Worm (Caenorhabditis elegans) whole organism, early embryonic: ENCODE measurements around the gene ctps-1.

Experiments used
- B0310.2 ChIP-seq: sonication (generic microtip); optimal IDR thresholded peaks from 2 replicates; lab custom pipeline; 2016; ENCODE audit warnings: mild to moderate bottlenecking, missing genetic modification characterization, missing compliant biosample characterization
- F13C5.2 ChIP-seq: sonication (generic microtip); optimal IDR thresholded peaks from 2 replicates; lab custom pipeline; 2017; ENCODE audit warnings: mild to moderate bottlenecking, missing genetic modification characterization, inconsistent platforms, missing compliant biosample characterization
- aly-1 ChIP-seq: sonication (generic microtip); optimal IDR thresholded peaks from 2 replicates; lab custom pipeline; 2016; ENCODE audit warnings: missing genetic modification characterization, missing compliant biosample characterization
- ama-1 ChIP-seq: fragments of 150-350 bp; optimal IDR thresholded peaks from 2 replicates; lab custom pipeline; 2014
- ceh-13 ChIP-seq: fragments of 200-800 bp; sonication (Bioruptor generic); optimal IDR thresholded peaks from 2 replicates; lab custom pipeline; 2018; ENCODE audit warnings: mild to moderate bottlenecking, missing genetic modification characterization, missing compliant biosample characterization
- ceh-36 ChIP-seq: sonication (generic microtip); optimal IDR thresholded peaks from 2 replicates; lab custom pipeline; 2016; ENCODE audit warnings: missing genetic modification characterization, inconsistent platforms, missing compliant biosample characterization
- ets-7 ChIP-seq: sonication (generic microtip); optimal IDR thresholded peaks from 2 replicates; lab custom pipeline; 2016; ENCODE audit warnings: missing genotype, missing genetic modification characterization, missing compliant biosample characterization
- flt-1 ChIP-seq: fragments of 200-800 bp; sonication (Bioruptor generic); IDR thresholded peaks from 2 replicates; pipeline ENCODE4 v1.3.6; 2022; ENCODE audit warnings: missing genetic modification characterization, missing compliant biosample characterization
- hmbx-1 ChIP-seq: sonication (generic microtip); optimal IDR thresholded peaks from 2 replicates; lab custom pipeline; 2016; ENCODE audit warnings: mild to moderate bottlenecking, missing genetic modification characterization, missing compliant biosample characterization
- hmg-4 ChIP-seq: fragments of 200-800 bp; sonication (Bioruptor generic); optimal IDR thresholded peaks from 2 replicates; lab custom pipeline; 2018; ENCODE audit warnings: mild to moderate bottlenecking, missing genetic modification characterization, missing compliant biosample characterization
- hnd-1 ChIP-seq: sonication (generic microtip); optimal IDR thresholded peaks from 2 replicates; lab custom pipeline; 2016; ENCODE audit warnings: missing genetic modification characterization, missing compliant biosample characterization
- pes-1 ChIP-seq: fragments of 200-800 bp; sonication (Bioruptor generic); IDR thresholded peaks from 2 replicates; pipeline ENCODE4 v1.3.6; 2022; ENCODE audit warnings: missing genetic modification reagents, missing genetic modification characterization, missing compliant biosample characterization
- scrt-1 ChIP-seq: fragments of 200-800 bp; sonication (Bioruptor generic); IDR thresholded peaks from 2 replicates; pipeline ENCODE4 v1.3.6; 2022; ENCODE audit warnings: missing genetic modification characterization, missing compliant biosample characterization
- sea-1 ChIP-seq: fragments of 200-800 bp; sonication (Bioruptor generic); conservative IDR thresholded peaks from 2 replicates; pipeline ENCODE4 v1.3.6; 2022; ENCODE audit warnings: missing genetic modification characterization, missing compliant biosample characterization
- tbx-11 ChIP-seq: fragments of 200-800 bp; sonication (Bioruptor generic); IDR thresholded peaks from 2 replicates; pipeline ENCODE4 v1.3.6; 2022; ENCODE audit warnings: missing genetic modification characterization, missing compliant biosample characterization
- tbx-37 ChIP-seq: fragments of 200-800 bp; sonication (Bioruptor generic); conservative IDR thresholded peaks from 2 replicates; pipeline ENCODE4 v1.3.6; 2022; ENCODE audit warnings: missing genetic modification reagents, missing genetic modification characterization, missing compliant biosample characterization
- tra-4 ChIP-seq: sonication (generic microtip); optimal IDR thresholded peaks from 2 replicates; lab custom pipeline; 2017; ENCODE audit warnings: missing genetic modification characterization, missing compliant biosample characterization

The ctps-1 gene

ce11 chrV:16794828-16795354 is at the start of gene ctps-1, which contains the start of gene pus-1:
Gene ctps-1 (plus strand): TSS chrV:16794878.
Gene pus-1 (minus strand): TSS chrV:16794952.
- TF ChIP-seq ceh-13 (GFP tag; lab: Kevin White, UChicago) (no peak), flt-1 (GFP tag; lab: Robert Waterston, UW) (0 out of 2 replicates have a peak, but pooled peaks have one; percentile 18), scrt-1 (GFP tag; lab: Robert Waterston, UW) (no peak)

- TF ChIP-seq hnd-1 (no peak), flt-1 (GFP tag; lab: Robert Waterston, UW) (no peak), F13C5.2 (tag; lab: Kevin White, UChicago) (no peak), hmg-4 (no peak), ets-7 (tag; lab: Kevin White, UChicago) (no peak), B0310.2 (no peak), ama-1 (lab: Kevin White, UChicago) (no peak), ceh-36 (tag; lab: Kevin White, UChicago) (no peak)
Observed at ce11 chrV:16745214-16745613, 49.5 kb upstream of the ctps-1 start.

ce11 chrV:16746231-16746990 is 48.3 kb upstream of the ctps-1 start, which contains the start of gene gyg-2:
Gene gyg-2 (minus strand): TSS chrV:16746258.
- TF ChIP-seq flt-1 (GFP tag; lab: Robert Waterston, UW) (no peak), sea-1 (GFP tag; lab: Robert Waterston, UW) (no peak), ceh-13 (GFP tag; lab: Kevin White, UChicago) (no peak), ama-1 (lab: Kevin White, UChicago) (no peak), ceh-36 (tag; lab: Kevin White, UChicago) (no peak), hnd-1 (no peak), tbx-11 (GFP tag; lab: Robert Waterston, UW) (no peak), aly-1 (tag; lab: Kevin White, UChicago) (no peak), hmg-4 (no peak), scrt-1 (GFP tag; lab: Robert Waterston, UW) (no peak), tra-4 (no peak), B0310.2 (no peak), hmbx-1 (tag; lab: Kevin White, UChicago) (no peak), ets-7 (tag; lab: Kevin White, UChicago) (no peak), tbx-37 (no peak)

- TF ChIP-seq ceh-13 (GFP tag; lab: Kevin White, UChicago) (no peak), B0310.2 (no peak), tbx-37 (no peak), hmg-4 (no peak), ama-1 (lab: Kevin White, UChicago) (no peak), hnd-1 (no peak), sea-1 (GFP tag; lab: Robert Waterston, UW) (no peak), F13C5.2 (tag; lab: Kevin White, UChicago) (no peak), ets-7 (tag; lab: Kevin White, UChicago) (no peak), tra-4 (no peak), scrt-1 (GFP tag; lab: Robert Waterston, UW) (no peak)
Observed at ce11 chrV:16747031-16747672, 47.5 kb upstream of the ctps-1 start, which contains the start of gene dkf-2. Gene dkf-2 (plus strand): TSS chrV:16747622.

ce11 chrV:16749473-16749872 is 45.2 kb upstream of the ctps-1 start:
- TF ChIP-seq ceh-13 (GFP tag; lab: Kevin White, UChicago) (no peak), scrt-1 (GFP tag; lab: Robert Waterston, UW) (no peak), ceh-36 (tag; lab: Kevin White, UChicago) (no peak), aly-1 (tag; lab: Kevin White, UChicago) (no peak), flt-1 (GFP tag; lab: Robert Waterston, UW) (no peak), tbx-11 (GFP tag; lab: Robert Waterston, UW) (no peak), ama-1 (lab: Kevin White, UChicago) (no peak), pes-1 (no peak), hnd-1 (no peak), hmbx-1 (tag; lab: Kevin White, UChicago) (no peak)

ce11 chrV:16752089-16753030 is 42.3 kb upstream of the ctps-1 start:
- no peak for TF ChIP-seq B0310.2
- no peak for TF ChIP-seq ets-7 (tag; lab: Kevin White, UChicago)
- no peak for TF ChIP-seq ceh-13 (GFP tag; lab: Kevin White, UChicago)
- no peak for TF ChIP-seq hmg-4
- TF ChIP-seq aly-1 (tag; lab: Kevin White, UChicago) = no peak
- no peak for TF ChIP-seq tra-4
- TF ChIP-seq flt-1 (GFP tag; lab: Robert Waterston, UW) = no peak
- TF ChIP-seq tbx-11 (GFP tag; lab: Robert Waterston, UW) = no peak
- no peak for TF ChIP-seq ama-1 (lab: Kevin White, UChicago)

ce11 chrV:16756166-16756565 is 38.5 kb upstream of the ctps-1 start:
- TF ChIP-seq ceh-36 (tag; lab: Kevin White, UChicago) (no peak), B0310.2 (no peak), pes-1 (no peak), hmbx-1 (tag; lab: Kevin White, UChicago) (no peak), ets-7 (tag; lab: Kevin White, UChicago) (no peak), hmg-4 (no peak), ama-1 (lab: Kevin White, UChicago) (no peak), hnd-1 (no peak), flt-1 (GFP tag; lab: Robert Waterston, UW) (no peak)
